Worm (Caenorhabditis elegans) whole organism, L2 larva: ENCODE results near the gene Y57E12B.11.

Experiments used
- C34F6.9 ChIP-seq: fragments of 150-350 bp; optimal IDR thresholded peaks from 2 replicates; lab custom pipeline; 2014; ENCODE audit warnings: missing biosample characterization, missing genetic modification characterization
- F13H6.1 ChIP-seq: sonication (generic microtip); optimal IDR thresholded peaks from 2 replicates; lab custom pipeline; 2016; ENCODE audit warnings: missing genetic modification characterization, missing compliant biosample characterization
- R02D3.7 ChIP-seq: fragments of 150-350 bp; optimal IDR thresholded peaks from 2 replicates; lab custom pipeline; 2014; ENCODE audit warnings: missing biosample characterization, missing genetic modification characterization
- Y55F3AM.14 ChIP-seq: fragments of 200-800 bp; sonication (Bioruptor generic); optimal IDR thresholded peaks from 2 replicates; lab custom pipeline; 2018; ENCODE audit warnings: mild to moderate bottlenecking, missing genetic modification characterization, missing compliant biosample characterization
- alr-1 ChIP-seq: fragments of 150-350 bp; optimal IDR thresholded peaks from 2 replicates; lab custom pipeline; 2014; ENCODE audit warnings: missing biosample characterization, missing genetic modification characterization
- ama-1 ChIP-seq: fragments of 150-350 bp; optimal IDR thresholded peaks from 2 replicates; lab custom pipeline; 2018; ENCODE audit warnings: inconsistent platforms
- blmp-1 ChIP-seq: sonication (generic microtip); optimal IDR thresholded peaks from 2 replicates; lab custom pipeline; 2017; ENCODE audit warnings: missing genetic modification characterization, mild to moderate bottlenecking, missing compliant biosample characterization, antibody characterized with exemption, moderate library complexity; ENCODE audit not compliant: insufficient read depth
- ceh-16 ChIP-seq: fragments of 150-350 bp; optimal IDR thresholded peaks from 2 replicates; lab custom pipeline; 2014; ENCODE audit warnings: missing biosample characterization, missing genetic modification characterization
- crh-2 ChIP-seq: sonication (generic microtip); optimal IDR thresholded peaks from 2 replicates; lab custom pipeline; 2017; ENCODE audit warnings: missing biosample characterization, missing genetic modification characterization
- dmd-4 ChIP-seq: sonication (generic microtip); optimal IDR thresholded peaks from 2 replicates; lab custom pipeline; 2017; ENCODE audit warnings: missing biosample characterization, missing genetic modification characterization
- egl-27 ChIP-seq: sonication (generic microtip); optimal IDR thresholded peaks from 3 replicates; lab custom pipeline; 2017; ENCODE audit warnings: missing biosample characterization, missing genetic modification reagents, missing genetic modification characterization
- elt-1 ChIP-seq: fragments of 150-350 bp; optimal IDR thresholded peaks from 2 replicates; lab custom pipeline; 2014; ENCODE audit warnings: missing biosample characterization, missing genetic modification characterization
- fos-1 ChIP-seq: fragments of 150-350 bp; optimal IDR thresholded peaks from 2 replicates; lab custom pipeline; 2014; ENCODE audit warnings: missing biosample characterization, missing genetic modification characterization
- gmeb-1 ChIP-seq: fragments of 150-350 bp; optimal IDR thresholded peaks from 2 replicates; lab custom pipeline; 2014; ENCODE audit warnings: missing biosample characterization, missing genetic modification characterization
- lin-11 ChIP-seq: fragments of 150-350 bp; sonication (generic microtip); optimal IDR thresholded peaks from 2 replicates; lab custom pipeline; 2014; ENCODE audit warnings: missing biosample characterization, missing genetic modification characterization, inconsistent platforms, mixed read lengths
- lin-13 ChIP-seq: fragments of 150-350 bp; optimal IDR thresholded peaks from 2 replicates; lab custom pipeline; 2014; ENCODE audit warnings: missing biosample characterization, missing genetic modification reagents, missing genetic modification characterization
- lin-39 ChIP-seq: fragments of 150-350 bp; optimal IDR thresholded peaks from 2 replicates; lab custom pipeline; 2014; ENCODE audit warnings: missing biosample characterization, missing genetic modification reagents, missing genetic modification characterization
- lsy-2 ChIP-seq, 2 experiments: fragments of 150-350 bp in 1 of 2; sonication (generic microtip) in 1 of 2; optimal IDR thresholded peaks; 2 replicates each; lab custom pipeline; 2014 to 2017; ENCODE audit warnings: missing biosample characterization in 2 of 2, missing genetic modification characterization in 2 of 2
- mab-5 ChIP-seq: fragments of 150-350 bp; optimal IDR thresholded peaks from 2 replicates; lab custom pipeline; 2014; ENCODE audit warnings: missing biosample characterization, missing genetic modification characterization
- mbf-1 ChIP-seq: sonication (generic microtip); optimal IDR thresholded peaks from 2 replicates; lab custom pipeline; 2017; ENCODE audit warnings: missing biosample characterization, missing genetic modification characterization
- mdl-1 ChIP-seq, 2 experiments: fragments of 150-350 bp in 1 of 2; sonication (generic microtip) in 1 of 2; optimal IDR thresholded peaks; 2 replicates each; lab custom pipeline; 2017; ENCODE audit warnings: missing biosample characterization in 2 of 2, missing genetic modification characterization in 2 of 2
- nhr-11 ChIP-seq: fragments of 150-350 bp; optimal IDR thresholded peaks from 2 replicates; lab custom pipeline; 2014; ENCODE audit warnings: missing biosample characterization, missing genetic modification characterization
- nhr-12 ChIP-seq: fragments of 150-350 bp; optimal IDR thresholded peaks from 2 replicates; lab custom pipeline; 2014; ENCODE audit warnings: missing biosample characterization, missing genetic modification characterization
- nhr-129 ChIP-seq: fragments of 150-350 bp; optimal IDR thresholded peaks from 2 replicates; lab custom pipeline; 2014; ENCODE audit warnings: missing biosample characterization, missing genetic modification characterization
- nhr-21 ChIP-seq: fragments of 150-350 bp; optimal IDR thresholded peaks from 2 replicates; lab custom pipeline; 2014; ENCODE audit warnings: missing biosample characterization, missing genetic modification characterization
- nhr-23 ChIP-seq: fragments of 150-350 bp; optimal IDR thresholded peaks from 2 replicates; lab custom pipeline; 2014; ENCODE audit warnings: missing biosample characterization, missing genetic modification reagents, missing genetic modification characterization
- nhr-237 ChIP-seq: fragments of 150-350 bp; optimal IDR thresholded peaks from 2 replicates; lab custom pipeline; 2014; ENCODE audit warnings: missing biosample characterization, missing genetic modification characterization
- nhr-25 ChIP-seq: fragments of 150-350 bp; sonication (generic microtip); optimal IDR thresholded peaks from 3 replicates; lab custom pipeline; 2014; ENCODE audit warnings: missing biosample characterization, missing genetic modification characterization
- nhr-6 ChIP-seq: fragments of 150-350 bp; optimal IDR thresholded peaks from 2 replicates; lab custom pipeline; 2014; ENCODE audit warnings: missing biosample characterization, missing genetic modification characterization
- nhr-77 ChIP-seq: fragments of 150-350 bp; optimal IDR thresholded peaks from 2 replicates; lab custom pipeline; 2014; ENCODE audit warnings: missing biosample characterization, missing genetic modification characterization
- sem-4 ChIP-seq: fragments of 150-350 bp; optimal IDR thresholded peaks from 2 replicates; lab custom pipeline; 2014; ENCODE audit warnings: missing biosample characterization, missing genetic modification reagents, missing genetic modification characterization
- skn-1 ChIP-seq: sonication (generic microtip); optimal IDR thresholded peaks from 2 replicates; lab custom pipeline; 2017; ENCODE audit warnings: missing biosample characterization, missing genetic modification characterization
- sma-3 ChIP-seq: sonication (generic microtip); optimal IDR thresholded peaks from 2 replicates; lab custom pipeline; 2016; ENCODE audit warnings: missing genetic modification reagents, missing genetic modification characterization, missing compliant biosample characterization
- sma-9 ChIP-seq, 2 experiments: fragments of 150-350 bp in 1 of 2; sonication (generic microtip) in 1 of 2; optimal IDR thresholded peaks; 2 replicates each; lab custom pipeline; 2014 to 2016; ENCODE audit warnings: missing genetic modification characterization in 2 of 2, mild to moderate bottlenecking in 1 of 2, missing biosample characterization in 1 of 2, missing compliant biosample characterization in 1 of 2, missing genetic modification reagents in 1 of 2, moderate library complexity in 1 of 2
- snpc-4 ChIP-seq: fragments of 150-350 bp; optimal IDR thresholded peaks from 2 replicates; lab custom pipeline; 2014; ENCODE audit warnings: missing biosample characterization, missing genetic modification characterization
- unc-39 ChIP-seq: fragments of 150-350 bp; optimal IDR thresholded peaks from 2 replicates; lab custom pipeline; 2014; ENCODE audit warnings: missing biosample characterization, missing genetic modification characterization
- unc-55 ChIP-seq: fragments of 150-350 bp; sonication (generic microtip); optimal IDR thresholded peaks from 3 replicates; lab custom pipeline; 2014; ENCODE audit warnings: missing biosample characterization, missing genetic modification reagents, missing genetic modification characterization
- unc-62 ChIP-seq: fragments of 150-350 bp; optimal IDR thresholded peaks from 2 replicates; lab custom pipeline; 2014; ENCODE audit warnings: missing biosample characterization, missing genetic modification reagents, missing genetic modification characterization
- zag-1 ChIP-seq: fragments of 150-350 bp; optimal IDR thresholded peaks from 2 replicates; lab custom pipeline; 2014; ENCODE audit warnings: missing biosample characterization, missing genetic modification characterization
- ztf-1 ChIP-seq: fragments of 200-800 bp; sonication (Bioruptor generic); conservative IDR thresholded peaks from 2 replicates; pipeline ENCODE4 v1.3.6; 2022; ENCODE audit warnings: missing genetic modification characterization, missing compliant biosample characterization
- ztf-11 ChIP-seq: sonication (generic microtip); optimal IDR thresholded peaks from 2 replicates; lab custom pipeline; 2017; ENCODE audit warnings: missing biosample characterization, missing genetic modification characterization
- ztf-4 ChIP-seq: fragments of 150-350 bp; optimal IDR thresholded peaks from 2 replicates; lab custom pipeline; 2014; ENCODE audit warnings: missing biosample characterization, missing genetic modification characterization

Y57E12B.11 gene

DNA sequence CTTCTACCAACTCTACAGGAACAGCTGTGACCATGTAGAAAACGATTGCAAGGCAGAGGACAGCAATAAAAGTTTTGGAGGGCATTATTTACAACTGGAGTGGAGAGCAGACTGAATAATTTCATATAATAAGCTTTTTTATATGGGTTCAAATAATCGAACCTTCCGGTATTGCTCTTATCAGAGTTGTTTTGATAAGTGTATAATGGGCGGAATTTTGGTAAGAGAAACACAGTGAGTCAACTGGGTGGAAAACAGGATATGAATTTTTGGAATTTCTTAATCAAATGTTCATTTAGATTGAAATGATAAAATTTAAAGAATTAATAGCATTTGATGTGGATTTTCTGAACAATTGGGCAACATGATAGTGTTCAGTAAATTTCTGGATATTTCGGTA lies at the start of gene Y57E12B.11:
Gene Y57E12B.11 (minus strand): TSS at position 101 of the 400 bp plus-strand sequence.
- TF ChIP-seq ceh-16 (tag; lab: Kevin White, UChicago) (no peak), crh-2 (tag; lab: Kevin White, UChicago) (no peak)
- TF ChIP-seq, all 48 proteins: peak for 0

DNA sequence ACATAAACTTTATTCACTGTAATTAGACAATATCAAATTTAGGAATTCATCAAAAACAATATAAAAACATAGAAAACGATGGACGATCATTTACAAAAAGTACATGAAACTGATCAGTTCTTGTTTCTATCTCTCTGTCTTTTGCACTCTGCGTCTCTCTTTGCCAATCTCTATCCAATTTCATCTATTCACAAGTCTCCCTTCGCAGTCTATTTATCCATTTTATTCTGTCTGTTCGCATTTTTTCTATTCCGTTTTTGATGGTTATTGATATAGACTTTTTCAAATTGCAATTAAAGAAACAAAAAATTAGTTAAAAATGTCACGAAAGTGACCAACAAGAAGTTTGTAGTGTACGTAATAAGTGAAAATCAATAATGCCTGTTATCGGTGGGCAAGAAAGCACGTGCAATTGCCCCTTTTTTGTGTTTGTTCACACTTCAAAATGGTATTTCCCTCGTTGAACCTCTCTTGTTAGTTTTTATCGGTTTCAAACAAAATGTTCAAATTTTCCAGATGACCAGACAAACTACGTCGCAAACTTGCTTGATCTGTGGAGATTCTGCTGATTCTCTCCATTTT lies 48.7 kb upstream of the Y57E12B.11 start, which contains the start of gene nhr-42:
Gene nhr-42 (plus strand): TSS at position 517 of the 582 bp plus-strand sequence.
- TF ChIP-seq sma-3 (GFP tag; lab: Kevin White, UChicago) (peak; percentile 37), F13H6.1 (peak; percentile 5), zag-1 (tag; lab: Kevin White, UChicago) (no peak), lin-39 (tag; lab: Kevin White, UChicago) (no peak), mdl-1 (tag; optimal IDR thresholded peaks at IDR 0.05; lab: Kevin White, UChicago) (peak; percentile 2 to 20), fos-1 (tag; lab: Kevin White, UChicago) (no peak), unc-55 (GFP tag; lab: Kevin White, UChicago) (no peak), nhr-23 (no peak), nhr-77 (tag; lab: Kevin White, UChicago) (no peak), sma-9 (GFP tag; optimal IDR thresholded peaks at IDR 0.05; lab: Kevin White, UChicago) (peak; percentile 55), sma-9 (tag; optimal IDR thresholded peaks at IDR 0.05; lab: Kevin White, UChicago) (no peak), nhr-11 (tag; lab: Kevin White, UChicago) (no peak), dmd-4 (tag; lab: Kevin White, UChicago) (no peak), C34F6.9 (tag; lab: Kevin White, UChicago) (peak; percentile 51), snpc-4 (no peak), Y55F3AM.14 (GFP tag; lab: Kevin White, UChicago) (no peak), nhr-25 (tag; lab: Kevin White, UChicago) (peak; percentile 60), nhr-129 (tag; lab: Kevin White, UChicago) (peak; percentile 16), crh-2 (tag; lab: Kevin White, UChicago) (peak; percentile 33)

DNA sequence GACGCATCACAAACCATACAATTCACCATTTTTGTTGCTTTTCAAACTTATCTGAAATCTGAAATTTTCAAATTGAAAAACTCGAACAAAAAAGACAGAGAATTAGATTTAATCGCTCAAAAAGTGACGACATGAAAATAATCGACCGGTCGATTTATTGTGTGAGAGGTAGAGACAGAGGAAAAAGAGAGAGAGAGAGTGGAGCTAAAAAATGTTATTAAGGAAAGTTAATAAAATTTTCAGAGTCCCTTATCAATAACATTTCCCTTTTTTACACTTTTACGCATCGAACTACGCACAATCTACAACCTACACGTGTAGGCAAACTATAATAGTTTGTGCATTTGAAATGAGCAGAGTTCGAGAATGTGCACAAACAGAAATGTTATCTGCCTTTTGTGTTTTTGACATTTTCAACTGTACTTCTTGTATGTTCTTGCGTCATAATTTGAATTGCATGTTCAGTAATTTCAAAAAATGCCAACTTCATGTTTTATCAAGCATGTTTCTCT lies 47.4 kb upstream of the Y57E12B.11 start, which contains the start of gene nhr-107:
Gene nhr-107 (minus strand): TSS at position 51 of the 512 bp plus-strand sequence.
- TF ChIP-seq egl-27 (tag; lab: Kevin White, UChicago) (no peak), lin-11 (tag; lab: Kevin White, UChicago) (no peak), fos-1 (tag; lab: Kevin White, UChicago) (peak; percentile 13), elt-1 (tag; lab: Kevin White, UChicago) (no peak), sma-9 (GFP tag; optimal IDR thresholded peaks at IDR 0.05; lab: Kevin White, UChicago) (peak; percentile 27), sma-9 (tag; optimal IDR thresholded peaks at IDR 0.05; lab: Kevin White, UChicago) (no peak), snpc-4 (no peak)

DNA sequence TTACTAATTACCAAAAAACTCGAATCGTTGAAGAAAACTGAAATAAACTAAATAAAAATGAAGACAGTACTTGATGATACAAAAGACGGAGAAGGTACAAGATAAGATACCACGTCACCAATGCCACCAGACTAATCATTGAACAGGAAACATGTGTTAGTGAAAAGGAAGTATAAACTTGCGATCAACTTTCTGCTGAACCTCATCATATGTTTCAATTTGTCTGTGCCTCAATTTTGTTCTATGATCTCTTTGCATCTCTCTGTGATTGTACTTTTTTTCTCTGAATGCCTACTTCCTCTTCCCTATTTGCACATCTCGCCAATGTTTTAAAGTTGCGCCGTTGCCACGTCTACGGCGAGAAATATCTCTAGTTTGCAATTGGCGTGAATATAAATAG lies 44.3 kb upstream of the Y57E12B.11 start:
- no peak for TF ChIP-seq mbf-1
- no peak for TF ChIP-seq mdl-1 (tag; optimal IDR thresholded peaks at IDR 0.05; lab: Kevin White, UChicago)
- TF ChIP-seq crh-2 (tag; lab: Kevin White, UChicago), result peak; percentile 86
- no peak for TF ChIP-seq nhr-237 (tag; lab: Kevin White, UChicago)
- TF ChIP-seq snpc-4, result no peak
- TF ChIP-seq nhr-12, result no peak
- TF ChIP-seq unc-39, result no peak
- TF ChIP-seq blmp-1 (tag; lab: Kevin White, UChicago), result peak; percentile 93
- TF ChIP-seq ztf-4 (tag; lab: Kevin White, UChicago), result no peak
- TF ChIP-seq sem-4, result peak; percentile 17
- TF ChIP-seq sma-3 (GFP tag; lab: Kevin White, UChicago), result peak; percentile 65
- TF ChIP-seq dmd-4 (tag; lab: Kevin White, UChicago), result no peak
- TF ChIP-seq lsy-2 (tag; optimal IDR thresholded peaks at IDR 0.05; lab: Kevin White, UChicago), result peak in 1 of 2 experiments; percentile 36
- no peak for TF ChIP-seq ama-1 (lab: Kevin White, UChicago)
- no peak for TF ChIP-seq unc-62
- no peak for TF ChIP-seq C34F6.9 (tag; lab: Kevin White, UChicago)
- no peak for TF ChIP-seq nhr-77 (tag; lab: Kevin White, UChicago)
- TF ChIP-seq ceh-16 (tag; lab: Kevin White, UChicago), result no peak
- no peak for TF ChIP-seq lin-39 (tag; lab: Kevin White, UChicago)
- TF ChIP-seq sma-9 (GFP tag; optimal IDR thresholded peaks at IDR 0.05; lab: Kevin White, UChicago), result peak; percentile 96
- no peak for TF ChIP-seq sma-9 (tag; optimal IDR thresholded peaks at IDR 0.05; lab: Kevin White, UChicago)
- peak; percentile 60 for TF ChIP-seq fos-1 (tag; lab: Kevin White, UChicago)
- TF ChIP-seq nhr-129 (tag; lab: Kevin White, UChicago), result peak; percentile 76
- no peak for TF ChIP-seq mab-5 (tag; lab: Kevin White, UChicago)
- TF ChIP-seq skn-1 (tag; lab: Kevin White, UChicago), result peak; percentile 47
- no peak for TF ChIP-seq zag-1 (tag; lab: Kevin White, UChicago)
- TF ChIP-seq ztf-1, result no peak
- TF ChIP-seq Y55F3AM.14 (GFP tag; lab: Kevin White, UChicago), result no peak
- no peak for TF ChIP-seq lin-13 (GFP tag; lab: Kevin White, UChicago)
- peak; percentile 37 for TF ChIP-seq nhr-6
- peak; percentile 84 for TF ChIP-seq nhr-21 (tag; lab: Kevin White, UChicago)
- TF ChIP-seq egl-27 (tag; lab: Kevin White, UChicago), result peak; percentile 42
- TF ChIP-seq F13H6.1, result peak; percentile 63
- no peak for TF ChIP-seq R02D3.7 (tag; lab: Kevin White, UChicago)
- TF ChIP-seq alr-1 (tag; lab: Kevin White, UChicago), result no peak
- TF ChIP-seq gmeb-1, result peak; percentile 12
- no peak for TF ChIP-seq elt-1 (tag; lab: Kevin White, UChicago)
- TF ChIP-seq ztf-11 (tag; lab: Kevin White, UChicago), result no peak
